Worm (Caenorhabditis elegans): ENCODE results near the gene K03A11.4.

Gene K03A11.4

DNA sequence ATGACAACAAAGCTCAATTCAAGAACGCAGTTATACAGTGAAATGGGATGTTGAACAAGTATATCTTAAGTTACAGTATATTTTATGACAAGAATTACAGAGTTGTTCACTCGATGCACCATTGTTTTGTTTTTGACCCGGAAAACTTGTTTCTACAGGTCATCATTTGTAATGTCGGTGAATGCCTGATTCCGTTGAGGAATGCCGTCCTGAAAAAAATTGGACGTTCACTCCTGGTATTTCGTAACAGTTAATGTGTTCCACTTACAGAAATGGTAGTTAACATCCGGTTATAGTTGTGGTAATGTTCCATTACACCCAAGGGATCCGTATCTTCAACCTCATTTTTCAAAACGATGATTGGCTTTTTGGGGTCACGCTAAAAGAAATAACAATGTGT lies 38.4 kb downstream of the K03A11.4 start:
- no peak for TF ChIP-seq him-1 (tag; optimal IDR thresholded peaks at IDR 0.05)
- no peak for TF ChIP-seq W03F9.2 (tag; optimal IDR thresholded peaks at IDR 0.05)
- TF ChIP-seq dao-5 (tag; optimal IDR thresholded peaks at IDR 0.05): no peak

DNA sequence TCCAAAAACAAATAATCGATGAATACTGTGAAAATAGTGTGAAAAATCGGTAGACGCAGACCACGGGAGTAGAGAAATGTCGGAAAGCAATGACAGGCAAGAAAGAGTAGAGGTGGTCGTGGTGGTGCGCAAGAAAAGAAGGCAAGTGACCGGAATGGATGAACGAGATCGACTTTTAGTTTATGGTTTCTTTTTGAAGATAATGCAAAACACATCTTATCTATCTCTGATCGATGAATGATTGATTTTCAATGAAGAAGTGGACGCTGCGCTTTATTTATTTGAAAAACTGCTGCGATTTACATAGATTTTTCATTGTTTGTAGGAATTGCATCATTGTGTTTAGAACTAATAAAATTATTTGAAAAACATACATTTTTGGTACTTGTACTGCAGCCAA lies 41.9 kb downstream of the K03A11.4 start:
- TF ChIP-seq dao-5 (tag; optimal IDR thresholded peaks at IDR 0.05): no peak
- no peak for TF ChIP-seq him-1 (tag; optimal IDR thresholded peaks at IDR 0.05)
- no peak for TF ChIP-seq W03F9.2 (tag; optimal IDR thresholded peaks at IDR 0.05)

DNA sequence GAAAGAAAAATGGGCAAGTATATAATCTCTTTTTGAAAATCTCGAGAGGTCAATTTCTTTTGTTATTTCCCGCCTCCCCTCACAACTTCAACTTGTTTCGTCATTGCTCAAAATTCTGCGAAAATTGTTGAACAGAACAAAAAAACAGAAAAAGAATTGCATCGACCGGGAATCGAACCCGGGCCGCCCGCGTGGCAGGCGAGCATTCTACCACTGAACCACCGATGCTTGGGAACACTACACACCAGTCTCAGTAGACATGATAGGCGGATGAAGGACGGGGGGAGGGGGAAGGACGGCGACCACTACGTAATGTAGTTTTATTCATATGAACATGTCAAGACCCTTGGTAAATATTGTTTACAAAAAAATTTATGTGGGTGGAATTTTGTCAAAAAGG lies 43.1 kb downstream of the K03A11.4 start:
- TF ChIP-seq him-1 (tag; optimal IDR thresholded peaks at IDR 0.05): no peak
- TF ChIP-seq W03F9.2 (tag; optimal IDR thresholded peaks at IDR 0.05): no peak
- TF ChIP-seq dao-5 (tag; optimal IDR thresholded peaks at IDR 0.05): peak; percentile 41

DNA sequence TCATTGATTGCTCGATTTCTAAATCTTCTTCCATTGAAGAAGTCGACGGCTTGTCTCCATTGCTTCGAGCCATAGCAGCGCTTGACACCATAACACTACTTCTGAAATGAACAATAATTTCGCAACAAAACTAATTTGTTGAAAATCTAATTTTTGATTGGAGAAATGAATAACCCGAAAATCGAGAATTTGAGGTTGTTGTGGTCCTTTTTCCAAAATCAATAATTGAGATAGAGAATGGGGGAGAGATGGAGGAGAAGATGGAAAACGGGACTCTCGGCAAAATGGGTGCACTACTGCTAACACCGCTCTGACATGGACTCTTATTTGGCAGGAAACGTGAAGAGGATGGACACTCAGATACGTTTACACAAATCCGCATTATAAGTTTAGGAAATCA lies 44.2 kb downstream of the K03A11.4 start, which contains the start of gene snx-17:
Gene snx-17 (minus strand): TSS at position 101 of the 400 bp plus-strand sequence.
- TF ChIP-seq dao-5 (tag; optimal IDR thresholded peaks at IDR 0.05) (no peak), him-1 (tag; optimal IDR thresholded peaks at IDR 0.05) (no peak), W03F9.2 (tag; optimal IDR thresholded peaks at IDR 0.05) (no peak)

DNA sequence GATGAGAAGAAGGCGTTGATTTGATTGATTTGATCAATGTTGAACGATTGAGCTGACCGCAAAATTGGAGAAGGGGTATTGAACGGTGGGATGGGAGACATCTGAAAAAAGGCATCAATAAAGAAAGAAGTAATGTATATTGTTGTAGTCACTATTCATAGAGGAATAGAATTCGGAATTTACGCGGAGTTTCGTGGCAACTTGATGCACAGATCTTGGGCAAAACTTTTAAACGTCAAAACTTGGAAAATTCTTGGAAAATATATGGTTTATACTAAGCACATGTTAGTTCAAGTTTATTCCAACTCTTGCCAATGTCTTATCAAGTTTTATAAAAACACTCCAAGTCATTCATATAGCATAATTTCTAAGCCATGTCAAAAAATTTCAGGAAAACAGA lies 48.4 kb downstream of the K03A11.4 start, which contains the start of gene F17H10.4:
Gene F17H10.4 (minus strand): TSS at position 101 of the 400 bp plus-strand sequence.
- no peak for TF ChIP-seq dao-5 (tag; optimal IDR thresholded peaks at IDR 0.05)
- TF ChIP-seq him-1 (tag; optimal IDR thresholded peaks at IDR 0.05): no peak
- no peak for TF ChIP-seq W03F9.2 (tag; optimal IDR thresholded peaks at IDR 0.05)

DNA sequence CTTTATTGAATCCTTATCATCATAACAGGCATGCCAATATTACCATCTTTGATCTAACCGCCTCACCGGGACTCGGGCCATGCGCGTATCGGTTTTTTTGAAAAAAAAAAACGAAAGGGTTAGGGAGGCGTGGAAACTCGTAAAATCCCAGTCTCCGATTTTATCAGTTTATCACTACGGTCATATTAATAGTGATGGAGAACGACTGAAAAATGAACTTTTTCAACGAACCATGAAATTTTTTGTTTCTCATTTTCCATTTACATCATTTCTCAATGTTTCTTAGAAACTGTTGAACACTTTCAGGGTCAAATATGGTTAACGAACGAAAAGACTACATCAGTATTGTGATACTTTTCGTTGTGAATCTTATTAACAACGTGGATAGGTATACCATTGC lies 52.0 kb downstream of the K03A11.4 start, which contains the start of gene spin-3:
Gene spin-3 (plus strand): TSS at position 301 of the 400 bp plus-strand sequence.
- TF ChIP-seq him-1 (tag; optimal IDR thresholded peaks at IDR 0.05): no peak
- no peak for TF ChIP-seq W03F9.2 (tag; optimal IDR thresholded peaks at IDR 0.05)
- no peak for TF ChIP-seq dao-5 (tag; optimal IDR thresholded peaks at IDR 0.05)

Data from whole organism, L4/young adult.